Worm (Caenorhabditis elegans) whole organism, late embryonic: ENCODE measurements around the gene dop-2.

ENCODE experiments used
- F13H6.1 ChIP-seq: sonication (generic microtip); optimal IDR thresholded peaks from 2 replicates; lab custom pipeline; 2016; ENCODE audit warnings: missing genetic modification characterization, missing compliant biosample characterization
- K02D7.2 ChIP-seq: sonication (generic microtip); optimal IDR thresholded peaks from 2 replicates; lab custom pipeline; 2017; ENCODE audit warnings: mild to moderate bottlenecking, missing genetic modification characterization, missing compliant biosample characterization
- K09A11.1 ChIP-seq: sonication (generic microtip); optimal IDR thresholded peaks from 2 replicates; lab custom pipeline; 2017; ENCODE audit warnings: antibody characterized with exemption, mild to moderate bottlenecking, missing genetic modification characterization, missing compliant biosample characterization; ENCODE audit not compliant: insufficient read depth
- Y22D7AL.16 ChIP-seq: sonication (generic microtip); optimal IDR thresholded peaks from 2 replicates; lab custom pipeline; 2016; ENCODE audit warnings: missing genetic modification characterization, missing compliant biosample characterization
- ama-1 ChIP-seq: fragments of 150-350 bp; optimal IDR thresholded peaks from 2 replicates; lab custom pipeline; 2014
- ceh-18 ChIP-seq: sonication (generic microtip); optimal IDR thresholded peaks from 2 replicates; lab custom pipeline; 2016; ENCODE audit warnings: missing genetic modification characterization, missing compliant biosample characterization
- ceh-22 ChIP-seq: sonication (generic microtip); optimal IDR thresholded peaks from 2 replicates; lab custom pipeline; 2017; ENCODE audit warnings: missing biosample characterization, missing genetic modification characterization
- ceh-31 ChIP-seq: sonication (generic microtip); optimal IDR thresholded peaks from 2 replicates; lab custom pipeline; 2016; ENCODE audit warnings: missing genetic modification characterization, missing compliant biosample characterization
- ceh-34 ChIP-seq: sonication (generic microtip); optimal IDR thresholded peaks from 2 replicates; lab custom pipeline; 2016; ENCODE audit warnings: mild to moderate bottlenecking, missing genetic modification characterization, missing compliant biosample characterization
- ceh-45 ChIP-seq: fragments of 200-800 bp; sonication (Bioruptor generic); IDR thresholded peaks from 2 replicates; pipeline ENCODE4 v1.3.6; 2022; ENCODE audit warnings: missing genetic modification reagents, missing genetic modification characterization, missing compliant biosample characterization
- ceh-6 ChIP-seq: fragments of 200-800 bp; sonication (Bioruptor generic); optimal IDR thresholded peaks from 2 replicates; lab custom pipeline; 2018; ENCODE audit warnings: mild to moderate bottlenecking, missing genetic modification characterization, missing compliant biosample characterization
- ceh-9 ChIP-seq: sonication (generic microtip); optimal IDR thresholded peaks from 2 replicates; lab custom pipeline; 2016; ENCODE audit warnings: mild to moderate bottlenecking, missing genetic modification characterization, inconsistent platforms, missing compliant biosample characterization
- che-1 ChIP-seq: sonication (generic microtip); optimal IDR thresholded peaks from 2 replicates; lab custom pipeline; 2016; ENCODE audit warnings: mild to moderate bottlenecking, missing genetic modification characterization, missing compliant biosample characterization
- dmd-4 ChIP-seq: sonication (generic microtip); optimal IDR thresholded peaks from 2 replicates; lab custom pipeline; 2016; ENCODE audit warnings: borderline replicate concordance, missing genetic modification characterization, missing compliant biosample characterization
- elt-2 ChIP-seq: sonication (generic microtip); optimal IDR thresholded peaks from 2 replicates; lab custom pipeline; 2016; ENCODE audit warnings: missing genetic modification reagents, missing genetic modification characterization, missing compliant biosample characterization
- ets-4 ChIP-seq: sonication (generic microtip); optimal IDR thresholded peaks from 2 replicates; lab custom pipeline; 2016; ENCODE audit warnings: missing genetic modification characterization, missing compliant biosample characterization
- fax-1 ChIP-seq: sonication (generic microtip); optimal IDR thresholded peaks from 2 replicates; lab custom pipeline; 2016; ENCODE audit warnings: missing genotype, missing genetic modification characterization, missing compliant biosample characterization
- fkh-10 ChIP-seq: fragments of 150-350 bp; optimal IDR thresholded peaks from 2 replicates; lab custom pipeline; 2014; ENCODE audit warnings: missing biosample characterization, missing genetic modification reagents, missing genetic modification characterization
- gmeb-2 ChIP-seq: sonication (generic microtip); optimal IDR thresholded peaks from 2 replicates; lab custom pipeline; 2016; ENCODE audit warnings: missing genetic modification characterization, inconsistent platforms, missing compliant biosample characterization
- hlh-13 ChIP-seq: fragments of 200-800 bp; sonication (Bioruptor generic); optimal IDR thresholded peaks from 2 replicates; lab custom pipeline; 2018; ENCODE audit warnings: mild to moderate bottlenecking, missing genetic modification characterization, missing compliant biosample characterization
- hlh-15 ChIP-seq: sonication (generic microtip); optimal IDR thresholded peaks from 2 replicates; lab custom pipeline; 2016; ENCODE audit warnings: missing genetic modification characterization, missing compliant biosample characterization
- hlh-6 ChIP-seq: sonication (generic microtip); optimal IDR thresholded peaks from 2 replicates; lab custom pipeline; 2016; ENCODE audit warnings: missing genotype, missing genetic modification characterization, missing compliant biosample characterization
- hlh-8 ChIP-seq: sonication (generic microtip); optimal IDR thresholded peaks from 2 replicates; lab custom pipeline; 2016; ENCODE audit warnings: missing genotype, missing genetic modification characterization, missing compliant biosample characterization
- lim-6 ChIP-seq: sonication (generic microtip); optimal IDR thresholded peaks from 2 replicates; lab custom pipeline; 2016; ENCODE audit warnings: missing genetic modification characterization, missing compliant biosample characterization
- mec-3 ChIP-seq: sonication (generic microtip); optimal IDR thresholded peaks from 2 replicates; lab custom pipeline; 2016; ENCODE audit warnings: borderline replicate concordance, missing genetic modification characterization, missing compliant biosample characterization
- nhr-11 ChIP-seq: fragments of 150-350 bp; optimal IDR thresholded peaks from 2 replicates; lab custom pipeline; 2014; ENCODE audit warnings: missing biosample characterization, missing genetic modification characterization
- nhr-232 ChIP-seq: sonication (generic microtip); optimal IDR thresholded peaks from 2 replicates; lab custom pipeline; 2016; ENCODE audit warnings: missing genetic modification characterization, missing compliant biosample characterization
- npax-4 ChIP-seq: sonication (generic microtip); optimal IDR thresholded peaks from 2 replicates; lab custom pipeline; 2016; ENCODE audit warnings: missing genetic modification characterization, missing compliant biosample characterization
- pag-3 ChIP-seq: sonication (generic microtip); optimal IDR thresholded peaks from 2 replicates; lab custom pipeline; 2016; ENCODE audit warnings: missing compliant biosample characterization, missing genetic modification characterization, borderline replicate concordance
- pat-9 ChIP-seq: fragments of 200-800 bp; sonication (Bioruptor generic); optimal IDR thresholded peaks from 2 replicates; lab custom pipeline; 2018; ENCODE audit warnings: mild to moderate bottlenecking, missing genetic modification characterization, moderate library complexity, missing compliant biosample characterization
- pha-2 ChIP-seq: sonication (generic microtip); optimal IDR thresholded peaks from 2 replicates; lab custom pipeline; 2017; ENCODE audit warnings: mild to moderate bottlenecking, missing genetic modification characterization, missing compliant biosample characterization
- ref-2 ChIP-seq: sonication (generic microtip); optimal IDR thresholded peaks from 2 replicates; lab custom pipeline; 2016; ENCODE audit warnings: missing genetic modification characterization, missing compliant biosample characterization
- rnt-1 ChIP-seq: sonication (generic microtip); optimal IDR thresholded peaks from 2 replicates; lab custom pipeline; 2016; ENCODE audit warnings: missing genetic modification characterization, missing compliant biosample characterization
- tbx-7 ChIP-seq: sonication (generic microtip); optimal IDR thresholded peaks from 2 replicates; lab custom pipeline; 2016; ENCODE audit warnings: missing genotype, missing genetic modification characterization, missing compliant biosample characterization
- unc-55 ChIP-seq: sonication (generic microtip); optimal IDR thresholded peaks from 2 replicates; lab custom pipeline; 2017; ENCODE audit warnings: missing biosample characterization, missing genetic modification reagents, missing genetic modification characterization
- ztf-16 ChIP-seq: sonication (generic microtip); optimal IDR thresholded peaks from 2 replicates; lab custom pipeline; 2017; ENCODE audit warnings: missing genetic modification characterization, missing compliant biosample characterization

The dop-2 gene

DNA sequence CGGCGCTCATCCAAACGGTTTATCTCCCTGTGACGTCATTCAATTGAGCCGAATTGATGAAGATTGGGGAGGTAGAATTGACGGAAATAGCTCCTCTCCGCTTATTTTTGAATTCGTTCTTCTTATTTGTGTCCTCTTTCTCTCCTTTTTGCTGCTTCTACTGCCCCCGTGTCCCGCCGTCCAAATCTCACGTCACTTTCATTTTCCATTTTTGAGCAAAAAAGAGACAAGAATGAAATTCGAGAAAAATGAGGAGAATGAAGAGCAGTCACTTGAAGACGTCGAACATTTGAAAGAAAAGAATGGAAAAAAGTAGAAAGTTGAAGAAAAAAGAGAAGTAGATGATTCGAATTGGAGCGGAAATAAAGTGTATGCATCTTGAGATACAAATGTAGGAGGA, 44.8 kb upstream of the dop-2 start:
- no peak for TF ChIP-seq ref-2 (tag; lab: Kevin White, UChicago)
- no peak for TF ChIP-seq pha-2 (tag; lab: Kevin White, UChicago)
- TF ChIP-seq ceh-22 (tag; lab: Kevin White, UChicago) = no peak
- TF ChIP-seq unc-55 = no peak
- no peak for TF ChIP-seq ztf-16 (tag; lab: Kevin White, UChicago)
- no peak for TF ChIP-seq ets-4
- TF ChIP-seq ceh-45 = no peak
- TF ChIP-seq dmd-4 = no peak
- TF ChIP-seq F13H6.1 (tag; lab: Kevin White, UChicago) = no peak
- TF ChIP-seq, all 69 proteins: peak for 0

- TF ChIP-seq ceh-31 (tag; lab: Kevin White, UChicago) (no peak), ceh-22 (tag; lab: Kevin White, UChicago) (no peak), fax-1 (tag; lab: Kevin White, UChicago) (no peak), Y22D7AL.16 (tag; lab: Kevin White, UChicago) (no peak), nhr-11 (tag; lab: Kevin White, UChicago) (no peak), nhr-232 (tag; lab: Kevin White, UChicago) (no peak), npax-4 (tag; lab: Kevin White, UChicago) (no peak), elt-2 (tag; lab: Kevin White, UChicago) (no peak), lim-6 (no peak), pat-9 (no peak), ceh-9 (tag; lab: Kevin White, UChicago) (no peak), mec-3 (tag; lab: Kevin White, UChicago) (no peak), tbx-7 (tag; lab: Kevin White, UChicago) (no peak), rnt-1 (tag; lab: Kevin White, UChicago) (no peak), dmd-4 (no peak), che-1 (tag; lab: Kevin White, UChicago) (no peak), ceh-45 (no peak), hlh-8 (tag; lab: Kevin White, UChicago) (no peak), ama-1 (lab: Kevin White, UChicago) (no peak)
Observed at ce11 chrV:9568707-9569106, 39.6 kb upstream of the dop-2 start, which contains the start of gene F25B3.4. TSS of gene F25B3.4 (minus strand) at chrV:9568807.

ce11 chrV:9570197-9570596, 38.2 kb upstream of the dop-2 start, which contains the start of gene F25B3.5:
TSS of gene F25B3.5 (minus strand) at chrV:9570297.
- TF ChIP-seq hlh-6 (tag; lab: Kevin White, UChicago) (no peak), ceh-34 (tag; lab: Kevin White, UChicago) (no peak)
- TF ChIP-seq, all 69 proteins: peak for 0

DNA sequence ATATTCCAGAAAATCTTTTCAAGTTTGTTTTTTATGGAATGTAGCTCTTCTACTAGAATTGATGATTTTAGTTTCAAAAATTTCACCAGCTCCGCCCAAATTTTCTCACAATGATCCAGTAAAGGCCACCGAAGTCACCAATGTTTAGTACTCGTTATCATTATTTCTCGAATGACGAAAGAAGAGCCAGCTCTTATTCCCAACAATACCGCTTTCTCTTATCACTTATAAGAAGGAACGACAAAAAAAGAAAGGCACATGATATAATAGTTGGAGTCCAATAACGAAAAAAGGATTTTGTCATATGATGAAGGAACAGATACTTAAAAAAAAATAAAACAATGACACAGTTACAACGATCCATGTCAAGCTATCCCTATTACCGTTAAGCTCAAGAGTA, 37.3 kb upstream of the dop-2 start:
- TF ChIP-seq elt-2 (tag; lab: Kevin White, UChicago) (peak; percentile 3), ceh-9 (tag; lab: Kevin White, UChicago) (no peak), ceh-6 (no peak)

DNA sequence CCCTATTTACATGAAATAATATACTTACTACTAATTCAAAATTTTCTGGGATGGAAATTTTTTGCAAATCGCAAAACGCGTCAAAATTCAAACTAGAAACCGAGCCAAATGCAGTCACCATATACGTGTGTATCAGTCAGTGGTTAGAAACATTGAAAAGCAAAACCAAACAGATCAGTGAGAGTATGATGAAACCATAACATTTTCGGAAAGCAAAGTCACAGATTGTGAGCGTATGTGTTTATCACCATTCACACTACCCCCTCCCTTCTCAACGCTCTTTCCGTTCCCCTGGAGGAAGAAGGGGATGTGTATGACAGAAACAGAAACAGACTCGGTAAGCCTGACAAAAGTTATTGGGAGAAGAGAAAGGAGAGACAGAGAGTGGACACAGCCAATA, 36.7 kb upstream of the dop-2 start:
- no peak for TF ChIP-seq hlh-13 (GFP tag; lab: Kevin White, UChicago)
- no peak for TF ChIP-seq pag-3 (tag; lab: Kevin White, UChicago)
- TF ChIP-seq K09A11.1 (tag; lab: Kevin White, UChicago) = no peak
- no peak for TF ChIP-seq ceh-18 (tag; lab: Kevin White, UChicago)
- no peak for TF ChIP-seq dmd-4
- no peak for TF ChIP-seq hlh-15 (tag; lab: Kevin White, UChicago)
- TF ChIP-seq K02D7.2 (tag; lab: Kevin White, UChicago) = no peak
- no peak for TF ChIP-seq gmeb-2
- TF ChIP-seq fkh-10 (GFP tag; lab: Kevin White, UChicago) = no peak
- no peak for TF ChIP-seq nhr-11 (tag; lab: Kevin White, UChicago)
